Worm (Caenorhabditis elegans) whole organism, L3 larva: ENCODE results near the gene srh-293.

Source experiments
- ZK546.5 ChIP-seq: sonication (generic microtip); optimal IDR thresholded peaks from 2 replicates; lab custom pipeline; 2017; ENCODE audit warnings: missing biosample characterization, missing genetic modification characterization
- ceh-82 ChIP-seq: fragments of 150-350 bp; optimal IDR thresholded peaks from 2 replicates; lab custom pipeline; 2014; ENCODE audit warnings: missing biosample characterization, missing genetic modification characterization
- jun-1 ChIP-seq: fragments of 150-350 bp; optimal IDR thresholded peaks from 2 replicates; lab custom pipeline; 2014; ENCODE audit warnings: missing biosample characterization, missing genetic modification reagents, missing genetic modification characterization
- lsy-12 ChIP-seq: sonication (generic microtip); optimal IDR thresholded peaks from 2 replicates; lab custom pipeline; 2016; ENCODE audit warnings: mild to moderate bottlenecking, missing genetic modification characterization, missing compliant biosample characterization
- mdl-1 ChIP-seq: fragments of 150-350 bp; optimal IDR thresholded peaks from 2 replicates; lab custom pipeline; 2014; ENCODE audit warnings: missing biosample characterization, missing genetic modification characterization
- nfya-1 ChIP-seq: sonication (generic microtip); optimal IDR thresholded peaks from 2 replicates; lab custom pipeline; 2017; ENCODE audit warnings: missing genetic modification characterization, mild to moderate bottlenecking, missing compliant biosample characterization, antibody characterized with exemption, moderate library complexity; ENCODE audit not compliant: insufficient read depth
- nhr-11 ChIP-seq: fragments of 150-350 bp; optimal IDR thresholded peaks from 2 replicates; lab custom pipeline; 2014; ENCODE audit warnings: missing biosample characterization, missing genetic modification characterization
- pha-4 ChIP-seq: fragments of 150-350 bp; optimal IDR thresholded peaks from 2 replicates; lab custom pipeline; 2014; ENCODE audit warnings: missing biosample characterization, missing genetic modification reagents, missing genetic modification characterization
- snpc-4 ChIP-seq: fragments of 150-350 bp; optimal IDR thresholded peaks from 2 replicates; lab custom pipeline; 2014; ENCODE audit warnings: missing biosample characterization, missing genetic modification characterization
- unc-39 ChIP-seq: sonication (generic microtip); optimal IDR thresholded peaks from 4 replicates; lab custom pipeline; 2017; ENCODE audit warnings: missing biosample characterization, missing genetic modification characterization
- ztf-11 ChIP-seq: fragments of 150-350 bp; optimal IDR thresholded peaks from 2 replicates; lab custom pipeline; 2014; ENCODE audit warnings: missing biosample characterization, missing genetic modification characterization

ce11 chrV:15873762-15874161 is 7.8 kb downstream of the srh-293 start:
- TF ChIP-seq pha-4 (tag; lab: Kevin White, UChicago) (no peak), nfya-1 (tag; lab: Kevin White, UChicago) (peak; percentile 69), jun-1 (tag; lab: Kevin White, UChicago) (peak; percentile 52), nhr-11 (tag; lab: Kevin White, UChicago) (peak; percentile 18), ztf-11 (tag; lab: Kevin White, UChicago) (no peak), mdl-1 (no peak), ceh-82 (tag; lab: Kevin White, UChicago) (peak; percentile 66), ZK546.5 (tag; lab: Kevin White, UChicago) (no peak), unc-39 (tag; lab: Kevin White, UChicago) (no peak), lsy-12 (tag; lab: Kevin White, UChicago) (peak; percentile 66), snpc-4 (tag; lab: Kevin White, UChicago) (peak; percentile 35)
